Fruit fly (Drosophila melanogaster): Measurements from ENCODE around the gene CG43115.

DNA sequence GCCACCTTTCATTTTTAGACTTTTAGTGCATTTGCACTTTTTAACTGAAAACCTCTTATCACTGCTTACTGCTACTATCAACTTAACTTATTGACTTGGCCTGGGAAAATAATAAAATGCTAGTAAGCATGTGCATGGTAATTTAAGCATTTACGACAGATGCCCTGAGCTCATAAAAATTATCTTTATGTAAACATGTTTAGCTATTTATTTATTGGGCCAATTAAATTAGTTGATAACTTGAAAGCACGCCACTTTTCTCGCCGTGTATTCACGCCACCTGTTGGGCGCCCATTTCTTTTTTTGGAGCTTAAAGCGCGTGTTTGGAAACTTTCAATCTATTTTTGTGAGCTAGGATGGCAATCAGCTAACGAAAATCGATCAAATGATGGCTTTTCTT is 26.0 kb upstream of the CG43115 start:
- TF ChIP-seq CG8632 (GFP tag; optimal IDR thresholded peaks at IDR 0.05) = no peak
- no peak for TF ChIP-seq Lpt (GFP tag; optimal IDR thresholded peaks at IDR 0.05)
- peak; percentile 45 for TF ChIP-seq CG32006 (GFP tag; optimal IDR thresholded peaks at IDR 0.05)
- TF ChIP-seq CG16779 (tag; optimal IDR thresholded peaks at IDR 0.05) = no peak
- TF ChIP-seq CG11294 (GFP tag; IDR thresholded peaks at IDR 0.05) = no peak
- TF ChIP-seq CG34406 (GFP tag; optimal IDR thresholded peaks at IDR 0.05) = no peak
- TF ChIP-seq Sox102F (GFP tag; optimal IDR thresholded peaks at IDR 0.05) = no peak
- TF ChIP-seq spab (GFP tag; optimal IDR thresholded peaks at IDR 0.05) = no peak
- TF ChIP-seq lz (GFP tag; optimal IDR thresholded peaks at IDR 0.05) = no peak
- TF ChIP-seq fkh (GFP tag; optimal IDR thresholded peaks at IDR 0.05) = no peak
- no peak for TF ChIP-seq CG7368 (GFP tag; optimal IDR thresholded peaks at IDR 0.05)
- TF ChIP-seq Gug (GFP tag; IDR thresholded peaks at IDR 0.05) = no peak
- TF ChIP-seq fd59A (GFP tag; optimal IDR thresholded peaks at IDR 0.05) = no peak
- TF ChIP-seq Met (GFP tag; optimal IDR thresholded peaks at IDR 0.05) = no peak
